Worm (Caenorhabditis elegans): Measurements from ENCODE around the gene F10B5.3.

F10B5.3 gene

ce11 chrII:8104998-8105397 lies 44.8 kb downstream of the F10B5.3 start, which contains the start of gene sfxn-5:
Gene sfxn-5, minus strand, starts transcription at chrII:8105052.
- TF ChIP-seq dao-5 (tag; optimal IDR thresholded peaks at IDR 0.05) (no peak), him-1 (tag; optimal IDR thresholded peaks at IDR 0.05) (no peak), W03F9.2 (tag; optimal IDR thresholded peaks at IDR 0.05) (no peak)

- no peak for TF ChIP-seq W03F9.2 (tag; optimal IDR thresholded peaks at IDR 0.05)
- TF ChIP-seq dao-5 (tag; optimal IDR thresholded peaks at IDR 0.05), result no peak
- TF ChIP-seq him-1 (tag; optimal IDR thresholded peaks at IDR 0.05), result no peak
These were observed 47.8 kb downstream of the F10B5.3 start, which contains the start of gene sre-2 for ce11 chrII:8102041-8102440. Gene sre-2, minus strand, starts transcription at chrII:8102141.

- TF ChIP-seq him-1 (tag; optimal IDR thresholded peaks at IDR 0.05) (no peak), dao-5 (tag; optimal IDR thresholded peaks at IDR 0.05) (no peak), W03F9.2 (tag; optimal IDR thresholded peaks at IDR 0.05) (no peak)
These were observed 50.5 kb downstream of the F10B5.3 start for ce11 chrII:8099212-8099784.

All from whole organism, L4/young adult.